Worm (Caenorhabditis elegans): ENCODE results near the gene rsp-8.

Gene rsp-8

ce11 chrIII:11834783-11835182, 8.6 kb downstream of the rsp-8 start (continued):
- TF ChIP-seq hlh-26 (GFP tag; conservative IDR thresholded peaks at IDR 0.05) (no peak), Y95B8A.8 (GFP tag; IDR thresholded peaks at IDR 0.05) (no peak), Y79H2A.3 (GFP tag; conservative IDR thresholded peaks at IDR 0.05) (no peak), unc-62 (GFP tag; optimal IDR thresholded peaks at IDR 0.05) (no peak), ceh-100 (GFP tag; IDR thresholded peaks at IDR 0.05) (peak; percentile 16; the same call in 1 of the 2 replicates), madf-10 (tag; optimal IDR thresholded peaks at IDR 0.05) (no peak), sptf-2 (GFP tag; optimal IDR thresholded peaks at IDR 0.05) (no peak), nhr-179 (tag; optimal IDR thresholded peaks at IDR 0.05) (no peak), F10E7.11 (tag; optimal IDR thresholded peaks at IDR 0.05) (no peak), hmg-20 (GFP tag; IDR thresholded peaks at IDR 0.05) (no peak), F55B11.4 (tag; optimal IDR thresholded peaks at IDR 0.05; ENCODE audit: borderline replicate concordance, insufficient read depth) (no peak), lin-35 (GFP tag; optimal IDR thresholded peaks at IDR 0.05) (no peak), B0035.1 (tag; optimal IDR thresholded peaks at IDR 0.05) (no peak), rpc-1 (optimal IDR thresholded peaks at IDR 0.05) (no peak), rpc-1 (tag; optimal IDR thresholded peaks at IDR 0.05) (no peak), nfyb-1 (GFP tag; IDR thresholded peaks at IDR 0.05) (0 out of 2 replicates have a peak, but pooled peaks have one; percentile 17), tbx-9 (tag; optimal IDR thresholded peaks at IDR 0.05; ENCODE audit: borderline replicate concordance) (no peak)

- no peak for TF ChIP-seq bed-2 (GFP tag; IDR thresholded peaks at IDR 0.05)
- no peak for TF ChIP-seq pha-4 (tag; optimal IDR thresholded peaks at IDR 0.05)
- no peak for TF ChIP-seq aptf-2 (GFP tag; conservative IDR thresholded peaks at IDR 0.05)
- 0 out of 2 replicates have a peak, but pooled peaks have one; percentile 22 for TF ChIP-seq egrh-3 (GFP tag; IDR thresholded peaks at IDR 0.05)
- no peak for TF ChIP-seq ama-1 (optimal IDR thresholded peaks at IDR 0.05)
- TF ChIP-seq ama-1 (GFP tag; optimal IDR thresholded peaks at IDR 0.05): no peak
- no peak for TF ChIP-seq Y53F4B.3 (GFP tag; IDR thresholded peaks at IDR 0.05)
- TF ChIP-seq sdz-38 (tag; optimal IDR thresholded peaks at IDR 0.05): no peak
- TF ChIP-seq ztf-3 (GFP tag; optimal IDR thresholded peaks at IDR 0.05): no peak
- TF ChIP-seq xnd-1 (tag; optimal IDR thresholded peaks at IDR 0.05): no peak
- TF ChIP-seq fkh-3 (tag; optimal IDR thresholded peaks at IDR 0.05): no peak
- no peak for TF ChIP-seq attf-3 (GFP tag; conservative IDR thresholded peaks at IDR 0.05)
- no peak for TF ChIP-seq Y53G8AR.9 (GFP tag; conservative IDR thresholded peaks at IDR 0.05)
- TF ChIP-seq B0019.2 (GFP tag; conservative IDR thresholded peaks at IDR 0.05): no peak
- TF ChIP-seq ekl-4 (GFP tag; IDR thresholded peaks at IDR 0.05): no peak
- no peak for TF ChIP-seq nfyb-1 (GFP tag; IDR thresholded peaks at IDR 0.05)
- TF ChIP-seq gei-17 (GFP tag; optimal IDR thresholded peaks at IDR 0.05): no peak
- no peak for TF ChIP-seq unc-62 (GFP tag; optimal IDR thresholded peaks at IDR 0.05)
- 0 out of 2 replicates have a peak, but pooled peaks have one; percentile 12 for TF ChIP-seq dox-1 (GFP tag; IDR thresholded peaks at IDR 0.05)
- TF ChIP-seq F10E7.11 (tag; optimal IDR thresholded peaks at IDR 0.05): no peak
- TF ChIP-seq F33H1.4 (GFP tag; IDR thresholded peaks at IDR 0.05): no peak
- TF ChIP-seq lir-1 (GFP tag; conservative IDR thresholded peaks at IDR 0.05): no peak
- no peak for TF ChIP-seq lsl-1 (GFP tag; optimal IDR thresholded peaks at IDR 0.05)
- TF ChIP-seq dpl-1 (GFP tag; optimal IDR thresholded peaks at IDR 0.05): no peak
- TF ChIP-seq dpff-1 (tag; optimal IDR thresholded peaks at IDR 0.05): no peak
- TF ChIP-seq madf-10 (tag; optimal IDR thresholded peaks at IDR 0.05): peak; percentile 6
- TF ChIP-seq mel-28 (tag; optimal IDR thresholded peaks at IDR 0.05; ENCODE audit: borderline replicate concordance): no peak
- TF ChIP-seq snpc-1.3 (tag; optimal IDR thresholded peaks at IDR 0.05; ENCODE audit: insufficient read depth): no peak
- TF ChIP-seq lag-1 (GFP tag; IDR thresholded peaks at IDR 0.05): no peak
- TF ChIP-seq C06A6.2 (GFP tag; conservative IDR thresholded peaks at IDR 0.05): no peak
- peak; percentile 74 for TF ChIP-seq zfh-2 (GFP tag; conservative IDR thresholded peaks at IDR 0.05)
- no peak; the same call in 1 of the 2 replicates for TF ChIP-seq cebp-1 (GFP tag; IDR thresholded peaks at IDR 0.05)
- peak; percentile 49 for TF ChIP-seq cebp-1 (tag; optimal IDR thresholded peaks at IDR 0.05)
- TF ChIP-seq die-1 (tag; optimal IDR thresholded peaks at IDR 0.05): peak; percentile 42
Measured at ce11 chrIII:11836054-11836453, 9.8 kb downstream of the rsp-8 start.

Measured in whole organism, young adult.